Worm (Caenorhabditis elegans) whole organism, late embryonic: ENCODE results near the gene lips-7.

ENCODE experiments used
- K09A11.1 ChIP-seq: sonication (generic microtip); optimal IDR thresholded peaks from 2 replicates; lab custom pipeline; 2017; ENCODE audit warnings: antibody characterized with exemption, mild to moderate bottlenecking, missing genetic modification characterization, missing compliant biosample characterization; ENCODE audit not compliant: insufficient read depth
- ama-1 ChIP-seq: fragments of 150-350 bp; optimal IDR thresholded peaks from 2 replicates; lab custom pipeline; 2014
- dmd-4 ChIP-seq: sonication (generic microtip); optimal IDR thresholded peaks from 2 replicates; lab custom pipeline; 2016; ENCODE audit warnings: borderline replicate concordance, missing genetic modification characterization, missing compliant biosample characterization
- fkh-10 ChIP-seq: fragments of 150-350 bp; optimal IDR thresholded peaks from 2 replicates; lab custom pipeline; 2014; ENCODE audit warnings: missing biosample characterization, missing genetic modification reagents, missing genetic modification characterization
- nfya-1 ChIP-seq: sonication (generic microtip); optimal IDR thresholded peaks from 2 replicates; lab custom pipeline; 2017; ENCODE audit warnings: missing genetic modification characterization, mild to moderate bottlenecking, missing compliant biosample characterization, antibody characterized with exemption, moderate library complexity
- pag-3 ChIP-seq: sonication (generic microtip); optimal IDR thresholded peaks from 2 replicates; lab custom pipeline; 2016; ENCODE audit warnings: missing compliant biosample characterization, missing genetic modification characterization, borderline replicate concordance
- pax-1 ChIP-seq: fragments of 150-350 bp; optimal IDR thresholded peaks from 2 replicates; lab custom pipeline; 2014; ENCODE audit warnings: missing biosample characterization, missing genetic modification characterization
- pha-4 ChIP-seq: fragments of 150-350 bp; optimal IDR thresholded peaks from 2 replicates; lab custom pipeline; 2018; ENCODE audit warnings: missing biosample characterization, missing genetic modification reagents, missing genetic modification characterization
- rnt-1 ChIP-seq: sonication (generic microtip); optimal IDR thresholded peaks from 2 replicates; lab custom pipeline; 2016; ENCODE audit warnings: missing genetic modification characterization, missing compliant biosample characterization
- sox-4 ChIP-seq: sonication (generic microtip); optimal IDR thresholded peaks from 2 replicates; lab custom pipeline; 2017; ENCODE audit warnings: mild to moderate bottlenecking, missing genetic modification characterization, inconsistent platforms, missing compliant biosample characterization
- tbx-7 ChIP-seq: sonication (generic microtip); optimal IDR thresholded peaks from 2 replicates; lab custom pipeline; 2016; ENCODE audit warnings: missing genotype, missing genetic modification characterization, missing compliant biosample characterization
- unc-42 ChIP-seq: sonication (generic microtip); optimal IDR thresholded peaks from 2 replicates; lab custom pipeline; 2016; ENCODE audit warnings: missing genotype, missing genetic modification characterization, missing compliant biosample characterization
- unc-55 ChIP-seq: sonication (generic microtip); optimal IDR thresholded peaks from 2 replicates; lab custom pipeline; 2017; ENCODE audit warnings: missing biosample characterization, missing genetic modification reagents, missing genetic modification characterization

- TF ChIP-seq sox-4 (tag; lab: Kevin White, UChicago) (no peak), dmd-4 (tag; lab: Kevin White, UChicago) (no peak), ama-1 (lab: Kevin White, UChicago) (no peak), rnt-1 (no peak), nfya-1 (no peak), tbx-7 (tag; lab: Kevin White, UChicago) (no peak), pha-4 (tag; lab: Kevin White, UChicago) (no peak), K09A11.1 (tag; lab: Kevin White, UChicago) (no peak), unc-55 (GFP tag; lab: Kevin White, UChicago) (no peak), pax-1 (tag; lab: Kevin White, UChicago) (no peak), pag-3 (no peak), fkh-10 (GFP tag; lab: Kevin White, UChicago) (no peak), unc-42 (no peak)
Observed at ce11 chrII:577632-578031, 26.0 kb downstream of the lips-7 start, which contains the start of gene W08F4.7.
